Fruit fly (Drosophila melanogaster) whole organism, embryonic: ENCODE results near the gene LUBEL.

Source experiments
- BEAF-32 ChIP-seq: fragments of 200-800 bp; sonication (Bioruptor generic); optimal IDR thresholded peaks from 3 replicates; lab custom pipeline; 2017; ENCODE audit warnings: missing biosample characterization, missing genetic modification characterization, mild to moderate bottlenecking, moderate library complexity, missing genetic modification reagents
- CG10462 ChIP-seq: fragments of 200-800 bp; sonication (Bioruptor generic); optimal IDR thresholded peaks from 2 replicates; lab custom pipeline; 2016; ENCODE audit warnings: missing biosample characterization, missing genetic modification characterization
- CG11093 ChIP-seq: fragments of 200-800 bp; sonication (Bioruptor generic); IDR thresholded peaks from 3 replicates; pipeline ENCODE4 v1.3.6; 2022; ENCODE audit warnings: missing biosample characterization, missing genetic modification characterization
- CG13296 ChIP-seq: fragments of 200-800 bp; sonication (Bioruptor generic); optimal IDR thresholded peaks from 3 replicates; lab custom pipeline; 2018; ENCODE audit warnings: missing biosample characterization, mild to moderate bottlenecking, missing genetic modification characterization
- CG14710 ChIP-seq: fragments of 200-800 bp; sonication (Bioruptor generic); optimal IDR thresholded peaks from 3 replicates; lab custom pipeline; 2019; ENCODE audit warnings: missing biosample characterization, mild to moderate bottlenecking, missing genetic modification characterization, moderate library complexity
- CG15479 ChIP-seq: fragments of 200-800 bp; sonication (Bioruptor generic); optimal IDR thresholded peaks from 3 replicates; lab custom pipeline; 2019; ENCODE audit warnings: missing biosample characterization, mild to moderate bottlenecking, missing genetic modification characterization, moderate library complexity
- CG1603 ChIP-seq: fragments of 200-800 bp; sonication (Bioruptor generic); optimal IDR thresholded peaks from 2 replicates; lab custom pipeline; 2019; ENCODE audit warnings: missing biosample characterization, mild to moderate bottlenecking, missing genetic modification characterization, moderate library complexity
- CG17829 ChIP-seq: fragments of 200-800 bp; optimal IDR thresholded peaks from 2 replicates; lab custom pipeline; 2019; ENCODE audit warnings: missing biosample characterization, mild to moderate bottlenecking, missing genetic modification characterization, moderate library complexity
- CG2712 ChIP-seq: fragments of 200-800 bp; optimal IDR thresholded peaks from 3 replicates; lab custom pipeline; 2019; ENCODE audit warnings: missing biosample characterization, mild to moderate bottlenecking, missing genetic modification characterization, moderate library complexity
- CG30020 ChIP-seq: fragments of 200-800 bp; optimal IDR thresholded peaks from 2 replicates; lab custom pipeline; 2019; ENCODE audit warnings: missing biosample characterization, mild to moderate bottlenecking, missing genetic modification characterization, moderate library complexity
- CG34422 ChIP-seq: fragments of 200-800 bp; sonication (Bioruptor generic); IDR thresholded peaks from 3 replicates; pipeline ENCODE4 v1.3.6; 2022; ENCODE audit warnings: missing biosample characterization, missing genetic modification characterization
- CG42726 ChIP-seq: fragments of 200-800 bp; sonication (Bioruptor generic); IDR thresholded peaks from 2 replicates; pipeline ENCODE4 v1.3.6; 2022; ENCODE audit warnings: missing biosample characterization, missing genetic modification characterization; ENCODE audit not compliant: partially characterized antibody
- CG7372 ChIP-seq: fragments of 200-800 bp; sonication (Bioruptor generic); IDR thresholded peaks from 2 replicates; pipeline ENCODE4 v1.3.6; 2022; ENCODE audit warnings: missing biosample characterization, missing genetic modification characterization
- CHES-1-like ChIP-seq: fragments of 200-800 bp; sonication (Bioruptor generic); optimal IDR thresholded peaks from 2 replicates; lab custom pipeline; 2016; ENCODE audit warnings: missing biosample characterization, missing genetic modification characterization
- Chrac-16 ChIP-seq: fragments of 200-800 bp; sonication (Bioruptor generic); optimal IDR thresholded peaks from 3 replicates; lab custom pipeline; 2016; ENCODE audit warnings: missing biosample characterization, missing genetic modification characterization
- D ChIP-seq, 2 experiments: fragments of 200-800 bp in 1 of 2; fragments of >200 bp in 1 of 2; sonication (Bioruptor generic) in 1 of 2; optimal IDR thresholded peaks; 2 replicates in 1 of 2; 3 replicates in 1 of 2; lab custom pipeline; 2017; ENCODE audit warnings: mild to moderate bottlenecking in 1 of 2, missing biosample characterization in 1 of 2, missing genetic modification characterization in 1 of 2, missing genetic modification reagents in 1 of 2
- Drgx ChIP-seq: fragments of 200-800 bp; sonication (Bioruptor generic); IDR thresholded peaks from 2 replicates; pipeline ENCODE4 v1.3.6; 2022; ENCODE audit warnings: missing biosample characterization, missing genetic modification characterization
- E2f1 ChIP-seq: fragments of 200-800 bp; sonication (Bioruptor generic); IDR thresholded peaks from 2 replicates; pipeline ENCODE4 v1.3.6; 2022; ENCODE audit warnings: missing biosample characterization, missing genetic modification characterization
- Elba2 ChIP-seq: fragments of 200-800 bp; sonication (Bioruptor generic); optimal IDR thresholded peaks from 3 replicates; lab custom pipeline; 2016; ENCODE audit warnings: missing biosample characterization, missing genetic modification characterization
- Ets65A ChIP-seq: fragments of 200-800 bp; sonication (Bioruptor generic); peaks from one replicate; lab custom pipeline; 2016; ENCODE audit warnings: missing biosample characterization, missing genetic modification characterization
- MESR4 ChIP-seq: fragments of 200-800 bp; sonication (Bioruptor generic); optimal IDR thresholded peaks from 2 replicates; lab custom pipeline; 2018; ENCODE audit warnings: missing biosample characterization, mild to moderate bottlenecking, missing genetic modification characterization, moderate library complexity
- Mad ChIP-seq: fragments of 200-800 bp; sonication (Bioruptor generic); optimal IDR thresholded peaks from 2 replicates; lab custom pipeline; 2016; ENCODE audit warnings: missing biosample characterization, missing genetic modification characterization
- Sin3A ChIP-seq: fragments of >200 bp; optimal IDR thresholded peaks from 2 replicates; lab custom pipeline; 2018
- Vsx1 ChIP-seq: fragments of 200-800 bp; sonication (Bioruptor generic); optimal IDR thresholded peaks from 2 replicates; lab custom pipeline; 2017; ENCODE audit warnings: missing biosample characterization, mild to moderate bottlenecking, missing genetic modification characterization, missing genetic modification reagents
- YL-1 ChIP-seq: fragments of 200-800 bp; sonication (Bioruptor generic); optimal IDR thresholded peaks from 3 replicates; lab custom pipeline; 2017; ENCODE audit warnings: missing biosample characterization, mild to moderate bottlenecking, missing genetic modification characterization
- ac ChIP-seq: fragments of 200-800 bp; sonication (Bioruptor generic); optimal IDR thresholded peaks from 3 replicates; lab custom pipeline; 2017; ENCODE audit warnings: missing biosample characterization, mild to moderate bottlenecking, missing genetic modification characterization
- btn ChIP-seq: fragments of 200-800 bp; sonication (Bioruptor generic); optimal IDR thresholded peaks from 2 replicates; lab custom pipeline; 2016; ENCODE audit warnings: missing biosample characterization, missing genetic modification characterization
- crp ChIP-seq, 2 experiments: fragments of 200-800 bp; sonication (Bioruptor generic); optimal IDR thresholded peaks; 2 replicates in 1 of 2; 3 replicates in 1 of 2; lab custom pipeline; 2017; ENCODE audit warnings: missing biosample characterization in 2 of 2, missing genetic modification characterization in 2 of 2, mild to moderate bottlenecking in 1 of 2, moderate library complexity in 1 of 2
- dm ChIP-seq: fragments of 200-800 bp; sonication (Bioruptor generic); optimal IDR thresholded peaks from 3 replicates; lab custom pipeline; 2016; ENCODE audit warnings: missing biosample characterization, missing genetic modification characterization
- en ChIP-seq: fragments of 200-800 bp; sonication (Bioruptor generic); optimal IDR thresholded peaks from 2 replicates; lab custom pipeline; 2016; ENCODE audit warnings: missing biosample characterization, missing genetic modification characterization
- exex ChIP-seq: fragments of 200-800 bp; sonication (Bioruptor generic); optimal IDR thresholded peaks from 4 replicates; lab custom pipeline; 2018; ENCODE audit warnings: missing biosample characterization, mild to moderate bottlenecking, missing genetic modification characterization, moderate library complexity
- hkb ChIP-seq, 2 experiments: fragments of 200-800 bp in 1 of 2; fragments of >200 bp in 1 of 2; sonication (Bioruptor generic) in 1 of 2; IDR thresholded peaks in 1 of 2; optimal IDR thresholded peaks in 1 of 2; 2 replicates each; pipeline versions ENCODE4 v1.3.6 to Lab custom; 2017 to 2022; ENCODE audit warnings: missing biosample characterization in 1 of 2, missing genetic modification characterization in 1 of 2
- knrl ChIP-seq: fragments of 200-800 bp; sonication (Bioruptor generic); IDR thresholded peaks from 3 replicates; pipeline ENCODE4 v1.3.6; 2022; ENCODE audit warnings: missing biosample characterization, missing genetic modification characterization; ENCODE audit not compliant: partially characterized antibody
- lbe ChIP-seq: fragments of 200-800 bp; sonication (Bioruptor generic); optimal IDR thresholded peaks from 2 replicates; lab custom pipeline; 2016; ENCODE audit warnings: missing biosample characterization, mild to moderate bottlenecking, missing genetic modification characterization
- nau ChIP-seq: fragments of 200-800 bp; sonication (Bioruptor generic); optimal IDR thresholded peaks from 3 replicates; lab custom pipeline; 2017; ENCODE audit warnings: missing biosample characterization, mild to moderate bottlenecking, missing genetic modification characterization, missing genetic modification reagents
- nmo ChIP-seq: fragments of 200-800 bp; sonication (Bioruptor generic); optimal IDR thresholded peaks from 2 replicates; lab custom pipeline; 2018; ENCODE audit warnings: missing biosample characterization, mild to moderate bottlenecking, missing genetic modification characterization, moderate library complexity
- phol ChIP-seq: fragments of 200-800 bp; sonication (Bioruptor generic); optimal IDR thresholded peaks from 3 replicates; lab custom pipeline; 2018; ENCODE audit warnings: missing biosample characterization, mild to moderate bottlenecking, missing genetic modification characterization, moderate library complexity
- pros ChIP-seq: fragments of 200-800 bp; sonication (Bioruptor generic); optimal IDR thresholded peaks from 3 replicates; lab custom pipeline; 2019; ENCODE audit warnings: missing biosample characterization, mild to moderate bottlenecking, missing genetic modification characterization, moderate library complexity
- sens ChIP-seq: fragments of 200-800 bp; sonication (Bioruptor generic); peaks from one replicate; lab custom pipeline; 2016; ENCODE audit warnings: missing biosample characterization, missing genetic modification characterization
- sna ChIP-seq: fragments of 200-800 bp; sonication (Bioruptor generic); IDR thresholded peaks from 2 replicates; pipeline ENCODE4 v1.3.6; 2022; ENCODE audit warnings: missing biosample characterization, missing genetic modification characterization; ENCODE audit not compliant: partially characterized antibody
- sqz ChIP-seq: fragments of 200-800 bp; sonication (Bioruptor generic); optimal IDR thresholded peaks from 3 replicates; lab custom pipeline; 2018; ENCODE audit warnings: missing biosample characterization, mild to moderate bottlenecking, missing genetic modification characterization
- sr ChIP-seq: fragments of 200-800 bp; sonication (Bioruptor generic); IDR thresholded peaks from 3 replicates; pipeline ENCODE4 v1.3.6; 2022; ENCODE audit warnings: missing biosample characterization, missing genetic modification characterization
- sug ChIP-seq: fragments of 200-800 bp; optimal IDR thresholded peaks from 2 replicates; lab custom pipeline; 2019; ENCODE audit warnings: missing biosample characterization, mild to moderate bottlenecking, missing genetic modification characterization, moderate library complexity
- tin ChIP-seq: fragments of 200-800 bp; sonication (Bioruptor generic); optimal IDR thresholded peaks from 3 replicates; lab custom pipeline; 2016; ENCODE audit warnings: missing biosample characterization, missing genetic modification characterization
- trem ChIP-seq: fragments of 200-800 bp; optimal IDR thresholded peaks from 3 replicates; lab custom pipeline; 2019; ENCODE audit warnings: missing biosample characterization, mild to moderate bottlenecking, missing genetic modification characterization, moderate library complexity
- vnd ChIP-seq: fragments of 200-800 bp; sonication (Bioruptor generic); IDR thresholded peaks from 3 replicates; pipeline ENCODE4 v1.3.6; 2022; ENCODE audit warnings: missing biosample characterization, missing genetic modification characterization; ENCODE audit not compliant: partially characterized antibody
- wek ChIP-seq: fragments of 200-800 bp; sonication (Bioruptor generic); optimal IDR thresholded peaks from 3 replicates; lab custom pipeline; 2018; ENCODE audit warnings: missing biosample characterization, mild to moderate bottlenecking, missing genetic modification characterization, moderate library complexity

The LUBEL gene

dm6 chr2L:6722822-6723749 is 49.5 kb downstream of the LUBEL start, which contains the start of gene homer:
TSS of gene homer (minus strand) at chr2L:6723359.
- TF ChIP-seq Elba2 (GFP tag; lab: Kevin White, UChicago) (no peak), CHES-1-like (GFP tag; lab: Kevin White, UChicago) (peak; percentile 26), btn (GFP tag; lab: Kevin White, UChicago) (no peak), CG11093 (no peak), CG13296 (GFP tag; lab: Kevin White, UChicago) (peak; percentile 33), YL-1 (GFP tag; lab: Kevin White, UChicago) (peak; percentile 65), sens (GFP tag; lab: Kevin White, UChicago) (peak; percentile 66), CG14710 (tag; lab: Kevin White, UChicago) (peak; percentile 45), Drgx (no peak), CG30020 (peak; percentile 18), sna (GFP tag; lab: Robert Waterston, UW) (peak; percentile 86; the same call in 1 of the 2 replicates), Sin3A (lab: Kevin White, UChicago) (peak; percentile 51), ac (GFP tag; lab: Kevin White, UChicago) (peak; percentile 27), BEAF-32 (GFP tag; lab: Kevin White, UChicago) (peak; percentile 94), wek (GFP tag; lab: Kevin White, UChicago) (no peak), hkb (optimal IDR thresholded peaks at IDR 0.05; lab: Kevin White, UChicago) (no peak), hkb (GFP tag; IDR thresholded peaks at IDR 0.05; lab: Robert Waterston, UW) (peak; percentile 10; the same call in 1 of the 2 replicates), CG7372 (GFP tag; lab: Robert Waterston, UW) (0 out of 2 replicates have a peak, but pooled peaks have one; percentile 11), pros (GFP tag; lab: Kevin White, UChicago) (peak; percentile 7), lbe (peak; percentile 43), Vsx1 (GFP tag; lab: Kevin White, UChicago) (peak; percentile 63), E2f1 (GFP tag; lab: Robert Waterston, UW) (no peak), sug (peak; percentile 46), nmo (GFP tag; lab: Kevin White, UChicago) (peak; percentile 24), CG34422 (peak; percentile 79; the same call in 2 of the 3 replicates), phol (tag; lab: Kevin White, UChicago) (peak; percentile 37), CG10462 (GFP tag; lab: Kevin White, UChicago) (no peak), CG15479 (GFP tag; lab: Kevin White, UChicago) (no peak), tin (GFP tag; lab: Kevin White, UChicago) (peak; percentile 8), Mad (GFP tag; lab: Kevin White, UChicago) (no peak), MESR4 (GFP tag; lab: Kevin White, UChicago) (peak; percentile 91), knrl (peak; percentile 92), CG2712 (peak; percentile 29), dm (GFP tag; lab: Kevin White, UChicago) (peak; percentile 27), en (GFP tag; lab: Kevin White, UChicago) (peak; percentile 11), Ets65A (peak; percentile 86), CG17829 (peak; percentile 10), sqz (GFP tag; lab: Kevin White, UChicago) (no peak), crp (GFP tag; optimal IDR thresholded peaks at IDR 0.05; lab: Kevin White, UChicago) (no peak), exex (tag; lab: Kevin White, UChicago) (peak; percentile 14), nau (GFP tag; lab: Kevin White, UChicago) (no peak), vnd (GFP tag; lab: Robert Waterston, UW) (peak; percentile 93), CG1603 (tag; lab: Kevin White, UChicago) (peak; percentile 8), D (optimal IDR thresholded peaks at IDR 0.05; lab: Kevin White, UChicago) (peak; percentile 9), D (GFP tag; optimal IDR thresholded peaks at IDR 0.05; lab: Kevin White, UChicago) (no peak), sr (GFP tag; lab: Robert Waterston, UW) (peak; percentile 98), Chrac-16 (GFP tag; lab: Kevin White, UChicago) (no peak), trem (tag; lab: Kevin White, UChicago) (peak; percentile 65), CG42726 (peak; percentile 85)
